Fruit fly (Drosophila melanogaster) whole organism, prepupa: Measurements from ENCODE around the gene Ski6.
A peak's percentile ranks its signal among the peaks of the same experiment; 100 is the strongest.

Experiments used
- CG10669 ChIP-seq: fragments of 200-800 bp; sonication (Bioruptor generic); optimal IDR thresholded peaks from 3 replicates; lab custom pipeline; 2018; ENCODE audit warnings: missing biosample characterization, mild to moderate bottlenecking, missing genetic modification characterization, moderate library complexity
- CG3032 ChIP-seq: fragments of 200-800 bp; optimal IDR thresholded peaks from 2 replicates; lab custom pipeline; 2019; ENCODE audit warnings: missing biosample characterization, mild to moderate bottlenecking, missing genetic modification characterization, moderate library complexity
- CG6276 ChIP-seq: fragments of 200-800 bp; sonication (Bioruptor generic); optimal IDR thresholded peaks from 2 replicates; lab custom pipeline; 2017; ENCODE audit warnings: missing biosample characterization, mild to moderate bottlenecking, missing genetic modification characterization
- CG9139 ChIP-seq: fragments of 200-800 bp; sonication (Bioruptor generic); optimal IDR thresholded peaks from 3 replicates; lab custom pipeline; 2017; ENCODE audit warnings: missing biosample characterization, mild to moderate bottlenecking, missing genetic modification characterization
- Hr39 ChIP-seq: fragments of 200-800 bp; sonication (Bioruptor generic); optimal IDR thresholded peaks from 2 replicates; lab custom pipeline; 2016; ENCODE audit warnings: missing biosample characterization, missing genetic modification characterization
- fkh ChIP-seq: fragments of 200-800 bp; sonication (Bioruptor generic); optimal IDR thresholded peaks from 3 replicates; lab custom pipeline; 2017; ENCODE audit warnings: missing biosample characterization, mild to moderate bottlenecking, missing genetic modification characterization, moderate library complexity
- lz ChIP-seq: fragments of 200-800 bp; sonication (Bioruptor generic); optimal IDR thresholded peaks from 3 replicates; lab custom pipeline; 2016; ENCODE audit warnings: missing biosample characterization, missing genetic modification characterization
- net ChIP-seq: fragments of 200-800 bp; sonication (Bioruptor generic); optimal IDR thresholded peaks from 3 replicates; lab custom pipeline; 2016; ENCODE audit warnings: missing biosample characterization, missing genetic modification characterization
- topi ChIP-seq: fragments of 200-800 bp; sonication (Bioruptor generic); optimal IDR thresholded peaks from 3 replicates; lab custom pipeline; 2016; ENCODE audit warnings: missing biosample characterization, missing genetic modification characterization

DNA sequence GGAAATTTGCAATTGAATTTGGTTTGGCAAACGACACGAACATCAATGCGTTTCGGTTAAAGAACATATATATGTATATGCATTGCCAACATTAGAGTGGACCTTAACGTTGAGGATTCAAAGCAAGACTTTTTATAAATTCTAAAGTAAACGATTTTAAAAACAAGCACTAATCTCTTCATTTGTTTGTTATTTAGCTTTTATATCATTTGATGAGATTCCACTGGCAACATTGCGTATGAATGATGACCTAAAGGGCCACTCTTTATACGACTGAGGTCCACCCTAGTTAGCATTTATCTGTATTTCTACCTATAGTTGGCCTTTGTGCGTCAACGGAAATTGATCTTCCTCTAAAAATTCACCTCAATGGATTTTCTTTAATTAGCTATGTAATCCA is 36.5 kb upstream of the Ski6 start:
- TF ChIP-seq fkh (GFP tag; lab: Kevin White, UChicago): no peak
- TF ChIP-seq net: peak; percentile 22
- no peak for TF ChIP-seq lz
- no peak for TF ChIP-seq Hr39 (GFP tag; lab: Kevin White, UChicago)
- TF ChIP-seq CG9139 (GFP tag; lab: Kevin White, UChicago): no peak
- TF ChIP-seq CG3032 (tag; lab: Kevin White, UChicago): no peak
- TF ChIP-seq topi: no peak
- TF ChIP-seq CG10669 (GFP tag; lab: Kevin White, UChicago): no peak
- peak; percentile 52 for TF ChIP-seq CG6276
